Worm (Caenorhabditis elegans): Measurements from ENCODE around the gene F16G10.7.

DNA sequence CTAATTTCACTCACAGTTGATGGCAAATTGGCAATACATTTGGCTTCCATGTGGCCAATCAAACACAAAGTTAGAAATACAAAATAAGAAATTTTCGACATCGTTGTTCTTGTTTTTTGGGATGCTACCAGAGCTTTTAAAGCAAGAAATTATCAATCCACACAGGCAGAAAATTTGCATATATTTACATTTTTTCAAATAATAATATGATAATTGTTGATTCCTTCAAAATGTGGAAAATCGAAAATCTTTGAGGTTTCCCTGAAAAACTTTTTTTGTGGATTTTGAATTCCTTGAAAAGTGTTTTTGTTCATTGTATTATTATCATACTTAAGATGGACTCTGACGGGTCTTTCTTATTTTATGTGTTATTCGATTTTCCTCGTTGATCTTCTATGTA lies 10.8 kb upstream of the F16G10.7 start, which contains the start of gene F16G10.10:
- TF ChIP-seq dao-5 (tag; optimal IDR thresholded peaks at IDR 0.05) (no peak), him-1 (tag; optimal IDR thresholded peaks at IDR 0.05) (no peak), W03F9.2 (tag; optimal IDR thresholded peaks at IDR 0.05) (no peak)
